Fruit fly (Drosophila melanogaster) whole organism, embryonic: ENCODE data around the gene Trm1.

Experiments used
- Bdp1 ChIP-seq: fragments of 200-800 bp; sonication (Bioruptor generic); optimal IDR thresholded peaks from 3 replicates; lab custom pipeline; 2016; ENCODE audit warnings: missing biosample characterization, missing genetic modification characterization
- CG12659 ChIP-seq: fragments of 200-800 bp; sonication (Bioruptor generic); optimal IDR thresholded peaks from 3 replicates; lab custom pipeline; 2017; ENCODE audit warnings: mild to moderate bottlenecking, missing biosample characterization, missing genetic modification reagents, missing genetic modification characterization
- CG32767 ChIP-seq: fragments of 200-800 bp; sonication (Bioruptor generic); IDR thresholded peaks from 2 replicates; pipeline ENCODE4 v1.3.6; 2022; ENCODE audit warnings: missing biosample characterization, missing genetic modification characterization
- CG34422 ChIP-seq: fragments of 200-800 bp; sonication (Bioruptor generic); IDR thresholded peaks from 3 replicates; pipeline ENCODE4 v1.3.6; 2022; ENCODE audit warnings: missing biosample characterization, missing genetic modification characterization
- CG3995 ChIP-seq: fragments of 200-800 bp; sonication (Bioruptor generic); optimal IDR thresholded peaks from 3 replicates; lab custom pipeline; 2016; ENCODE audit warnings: missing biosample characterization, missing genetic modification characterization
- CG7987 ChIP-seq: fragments of 200-800 bp; sonication (Bioruptor generic); optimal IDR thresholded peaks from 2 replicates; lab custom pipeline; 2018; ENCODE audit warnings: missing biosample characterization, mild to moderate bottlenecking, missing genetic modification characterization, moderate library complexity
- Camta ChIP-seq: fragments of 200-800 bp; sonication (Bioruptor generic); optimal IDR thresholded peaks from 2 replicates; lab custom pipeline; 2016; ENCODE audit warnings: missing biosample characterization, missing genetic modification characterization
- Eip74EF ChIP-seq, 2 experiments: fragments of 200-800 bp in 1 of 2; fragments of >200 bp in 1 of 2; sonication (Bioruptor generic) in 1 of 2; optimal IDR thresholded peaks; 2 replicates each; lab custom pipeline; 2017 to 2019; ENCODE audit warnings: missing biosample characterization in 2 of 2, missing genetic modification characterization in 2 of 2, mild to moderate bottlenecking in 1 of 2, moderate library complexity in 1 of 2
- bigmax ChIP-seq: fragments of 200-800 bp; sonication (Bioruptor generic); optimal IDR thresholded peaks from 2 replicates; lab custom pipeline; 2018; ENCODE audit warnings: missing biosample characterization, mild to moderate bottlenecking, missing genetic modification characterization
- chn ChIP-seq: fragments of 200-800 bp; sonication (Bioruptor generic); optimal IDR thresholded peaks from 2 replicates; lab custom pipeline; 2016; ENCODE audit warnings: missing biosample characterization, missing genetic modification characterization
- exex ChIP-seq: fragments of 200-800 bp; sonication (Bioruptor generic); optimal IDR thresholded peaks from 4 replicates; lab custom pipeline; 2018; ENCODE audit warnings: missing biosample characterization, mild to moderate bottlenecking, missing genetic modification characterization, moderate library complexity
- gfzf ChIP-seq: fragments of 200-800 bp; sonication (Bioruptor generic); optimal IDR thresholded peaks from 2 replicates; lab custom pipeline; 2016; ENCODE audit warnings: missing biosample characterization, mild to moderate bottlenecking, missing genetic modification characterization, moderate library complexity
- hbn ChIP-seq: fragments of 200-800 bp; sonication (Bioruptor generic); IDR thresholded peaks from 2 replicates; pipeline ENCODE4 v1.3.6; 2022; ENCODE audit warnings: missing biosample characterization, missing genetic modification characterization; ENCODE audit not compliant: partially characterized antibody
- p53 ChIP-seq: fragments of 200-800 bp; sonication (Bioruptor generic); optimal IDR thresholded peaks from 2 replicates; lab custom pipeline; 2016; ENCODE audit warnings: missing biosample characterization, missing genetic modification characterization

DNA sequence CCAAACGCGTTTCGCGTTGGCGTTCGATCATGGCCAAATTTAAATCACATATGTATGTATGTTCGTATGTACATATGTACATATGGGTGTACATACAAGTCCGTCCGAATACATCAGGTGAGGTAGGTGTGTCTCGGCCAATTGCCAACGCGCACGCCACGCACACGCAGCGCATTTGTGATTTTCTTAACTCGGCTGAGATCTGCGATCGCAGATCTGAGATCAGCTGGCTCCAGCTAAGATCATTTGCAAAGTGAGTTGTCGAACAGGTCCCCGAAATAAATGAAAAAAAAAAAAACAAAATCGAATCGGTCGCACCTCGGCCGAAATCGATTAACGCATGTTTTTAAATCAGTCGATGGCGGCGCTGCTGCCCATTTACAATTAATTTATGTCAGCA lies 41.4 kb downstream of the Trm1 start:
- TF ChIP-seq Eip74EF (GFP tag; optimal IDR thresholded peaks at IDR 0.05; lab: Kevin White, UChicago) (no peak), p53 (GFP tag; lab: Kevin White, UChicago) (no peak), Bdp1 (GFP tag; lab: Kevin White, UChicago) (no peak), CG34422 (no peak), CG12659 (GFP tag; lab: Kevin White, UChicago) (no peak), gfzf (GFP tag; lab: Kevin White, UChicago) (no peak), bigmax (GFP tag; lab: Kevin White, UChicago) (no peak), chn (GFP tag; lab: Kevin White, UChicago) (no peak), CG3995 (GFP tag; lab: Kevin White, UChicago) (no peak), CG7987 (GFP tag; lab: Kevin White, UChicago) (peak; percentile 40), hbn (GFP tag; lab: Robert Waterston, UW) (no peak), CG32767 (GFP tag; lab: Robert Waterston, UW) (0 out of 2 replicates have a peak, but pooled peaks have one; percentile 11), Camta (no peak), exex (tag; lab: Kevin White, UChicago) (no peak)
